Fruit fly (Drosophila melanogaster) whole organism, embryonic: ENCODE data around the gene CG31792.

Experiments
- Dp ChIP-seq: fragments of 200-800 bp; sonication (Bioruptor generic); optimal IDR thresholded peaks from 2 replicates; lab custom pipeline; 2018; ENCODE audit warnings: missing biosample characterization, mild to moderate bottlenecking, missing genetic modification characterization, moderate library complexity
- hkb ChIP-seq, 2 experiments: fragments of 200-800 bp in 1 of 2; fragments of >200 bp in 1 of 2; sonication (Bioruptor generic) in 1 of 2; IDR thresholded peaks in 1 of 2; optimal IDR thresholded peaks in 1 of 2; 2 replicates each; pipeline versions ENCODE4 v1.3.6 to Lab custom; 2017 to 2022; ENCODE audit warnings: missing biosample characterization in 1 of 2, missing genetic modification characterization in 1 of 2
- tin ChIP-seq: fragments of 200-800 bp; sonication (Bioruptor generic); optimal IDR thresholded peaks from 3 replicates; lab custom pipeline; 2016; ENCODE audit warnings: missing biosample characterization, missing genetic modification characterization
- tna ChIP-seq: fragments of 200-800 bp; sonication (Bioruptor generic); IDR thresholded peaks from 2 replicates; pipeline ENCODE4 v1.3.6; 2022; ENCODE audit warnings: missing biosample characterization, missing genetic modification characterization; ENCODE audit not compliant: partially characterized antibody

- TF ChIP-seq hkb (optimal IDR thresholded peaks at IDR 0.05; lab: Kevin White, UChicago), result no peak
- TF ChIP-seq hkb (GFP tag; IDR thresholded peaks at IDR 0.05; lab: Robert Waterston, UW), result 0 out of 2 replicates have a peak, but pooled peaks have one; percentile 13
- TF ChIP-seq Dp (GFP tag; lab: Kevin White, UChicago), result no peak
- TF ChIP-seq tin (GFP tag; lab: Kevin White, UChicago), result no peak
- no peak for TF ChIP-seq tna (GFP tag; lab: Robert Waterston, UW)
Measured at dm6 chr2L:18985201-18986124, 11.8 kb upstream of the CG31792 start.
